Fruit fly (Drosophila melanogaster): ENCODE data around the gene salt.

salt gene

dm6 chr3R:31725486-31726227 is 28.8 kb downstream of the salt start (continued):
- peak; percentile 5 for TF ChIP-seq CG6254 (GFP tag; optimal IDR thresholded peaks at IDR 0.05)
- no peak for TF ChIP-seq CG14710 (tag; optimal IDR thresholded peaks at IDR 0.05)
- peak; percentile 20 for TF ChIP-seq twi (tag; optimal IDR thresholded peaks at IDR 0.05)
- TF ChIP-seq toy (GFP tag; IDR thresholded peaks at IDR 0.05), result no peak
- TF ChIP-seq CG11695 (GFP tag; IDR thresholded peaks at IDR 0.05), result no peak
- TF ChIP-seq Bteb2 (GFP tag; optimal IDR thresholded peaks at IDR 0.05), result no peak
- TF ChIP-seq CG12155 (GFP tag; optimal IDR thresholded peaks at IDR 0.05), result peak; percentile 50
- no peak for TF ChIP-seq Gsc (GFP tag; IDR thresholded peaks at IDR 0.05)
- no peak for TF ChIP-seq CG42726 (GFP tag; IDR thresholded peaks at IDR 0.05; ENCODE audit: partially characterized antibody)
- TF ChIP-seq CG2889 (GFP tag; IDR thresholded peaks at IDR 0.05), result no peak
- peak in 1 of 2 experiments; percentile 2 for TF ChIP-seq Eip74EF (GFP tag; optimal IDR thresholded peaks at IDR 0.05)
- TF ChIP-seq CG15073 (GFP tag; optimal IDR thresholded peaks at IDR 0.05), result no peak
- no peak for TF ChIP-seq CG6683 (GFP tag; optimal IDR thresholded peaks at IDR 0.05)
- TF ChIP-seq eve (GFP tag; optimal IDR thresholded peaks at IDR 0.05), result no peak
- TF ChIP-seq tio (GFP tag; optimal IDR thresholded peaks at IDR 0.05), result no peak
- no peak for TF ChIP-seq NC2α (GFP tag; optimal IDR thresholded peaks at IDR 0.05)
- TF ChIP-seq mld (GFP tag; IDR thresholded peaks at IDR 0.05; ENCODE audit: partially characterized antibody), result no peak
- TF ChIP-seq hkb (optimal IDR thresholded peaks at IDR 0.05), result no peak
- TF ChIP-seq hkb (GFP tag; IDR thresholded peaks at IDR 0.05), result no peak
- TF ChIP-seq CG8359 (GFP tag; optimal IDR thresholded peaks at IDR 0.05; ENCODE audit: borderline replicate concordance), result no peak
- no peak for TF ChIP-seq fu2 (GFP tag; optimal IDR thresholded peaks at IDR 0.05)
- TF ChIP-seq pros (GFP tag; optimal IDR thresholded peaks at IDR 0.05), result peak; percentile 66
- no peak for TF ChIP-seq Sin3A (optimal IDR thresholded peaks at IDR 0.05)
- TF ChIP-seq grau (tag; optimal IDR thresholded peaks at IDR 0.05), result no peak
- no peak for TF ChIP-seq Lhr (GFP tag; optimal IDR thresholded peaks at IDR 0.05)
- TF ChIP-seq CG3163 (GFP tag; optimal IDR thresholded peaks at IDR 0.05), result peak; percentile 16
- no peak for TF ChIP-seq E2f1 (GFP tag; IDR thresholded peaks at IDR 0.05)
- TF ChIP-seq insv (GFP tag; optimal IDR thresholded peaks at IDR 0.05), result no peak
- TF ChIP-seq Adf1 (GFP tag; IDR thresholded peaks at IDR 0.05), result peak; percentile 86
- TF ChIP-seq CG13624 (GFP tag; optimal IDR thresholded peaks at IDR 0.05), result no peak
- TF ChIP-seq CG8765 (GFP tag; IDR thresholded peaks at IDR 0.05), result no peak
- no peak for TF ChIP-seq pzg (GFP tag; optimal IDR thresholded peaks at IDR 0.05)
- peak; percentile 9 for TF ChIP-seq CG10462 (GFP tag; optimal IDR thresholded peaks at IDR 0.05)
- no peak for TF ChIP-seq tup (GFP tag; optimal IDR thresholded peaks at IDR 0.05)
- TF ChIP-seq CG2116 (GFP tag; optimal IDR thresholded peaks at IDR 0.05), result no peak
- TF ChIP-seq pfk (GFP tag; optimal IDR thresholded peaks at IDR 0.05), result peak; percentile 10
- peak; percentile 11 for TF ChIP-seq CG34376 (GFP tag; optimal IDR thresholded peaks at IDR 0.05)
- peak; percentile 79 for TF ChIP-seq ttk (GFP tag; IDR thresholded peaks at IDR 0.05)
- peak; percentile 22; the same call in 1 of the 2 replicates for TF ChIP-seq CG32532 (GFP tag; IDR thresholded peaks at IDR 0.05)
- 0 out of 2 replicates have a peak, but pooled peaks have one; percentile 18 for TF ChIP-seq sna (GFP tag; IDR thresholded peaks at IDR 0.05; ENCODE audit: partially characterized antibody)
- TF ChIP-seq ara (GFP tag; IDR thresholded peaks at IDR 0.05), result no peak
- 0 out of 2 replicates have a peak, but pooled peaks have one; percentile 38 for TF ChIP-seq CG16779 (GFP tag; IDR thresholded peaks at IDR 0.05)
- TF ChIP-seq kni (GFP tag; optimal IDR thresholded peaks at IDR 0.05), result peak; percentile 67
- TF ChIP-seq CG2678 (tag; optimal IDR thresholded peaks at IDR 0.05), result no peak
- no peak for TF ChIP-seq grn (GFP tag; optimal IDR thresholded peaks at IDR 0.05)
- TF ChIP-seq vfl (GFP tag; optimal IDR thresholded peaks at IDR 0.05), result no peak
- TF ChIP-seq aop (GFP tag; IDR thresholded peaks at IDR 0.05), result peak; percentile 83; the same call in 1 of the 2 replicates
- no peak for TF ChIP-seq Abd-B (GFP tag; optimal IDR thresholded peaks at IDR 0.05)
- TF ChIP-seq CG31224 (GFP tag; IDR thresholded peaks at IDR 0.05), result no peak
- TF ChIP-seq gce (GFP tag; IDR thresholded peaks at IDR 0.05), result 0 out of 3 replicates have a peak, but pooled peaks have one; percentile 31

Measured in whole organism, embryonic.